Worm (Caenorhabditis elegans) whole organism, mixed stage, embryonic: ENCODE data around the gene F32D8.8.

Experiments
- M03D4.4 ChIP-seq: sonication (generic microtip); optimal IDR thresholded peaks from 2 replicates; lab custom pipeline; 2017; ENCODE audit warnings: mild to moderate bottlenecking, missing genetic modification characterization, missing compliant biosample characterization
- bed-3 ChIP-seq: fragments of 200-800 bp; sonication (Bioruptor generic); optimal IDR thresholded peaks from 3 replicates; lab custom pipeline; 2018; ENCODE audit warnings: mild to moderate bottlenecking, missing genetic modification characterization, moderate library complexity, missing compliant biosample characterization
- blmp-1 ChIP-seq: fragments of 150-350 bp; optimal IDR thresholded peaks from 2 replicates; lab custom pipeline; 2014; ENCODE audit warnings: missing biosample characterization, missing genetic modification characterization
- ceh-39 ChIP-seq: fragments of 150-350 bp; optimal IDR thresholded peaks from 2 replicates; lab custom pipeline; 2014; ENCODE audit warnings: missing biosample characterization, missing genetic modification characterization
- ceh-43 ChIP-seq: fragments of 200-800 bp; sonication (Bioruptor generic); optimal IDR thresholded peaks from 2 replicates; lab custom pipeline; 2018; ENCODE audit warnings: mild to moderate bottlenecking, missing genetic modification characterization, moderate library complexity, missing compliant biosample characterization
- ces-1 ChIP-seq: fragments of 150-350 bp; optimal IDR thresholded peaks from 2 replicates; lab custom pipeline; 2014; ENCODE audit warnings: missing biosample characterization, missing genetic modification reagents, missing genetic modification characterization
- drap-1 ChIP-seq: fragments of 200-800 bp; sonication (Bioruptor generic); optimal IDR thresholded peaks from 3 replicates; lab custom pipeline; 2018; ENCODE audit warnings: mild to moderate bottlenecking, missing genetic modification characterization, missing compliant biosample characterization
- elt-1 ChIP-seq: sonication (generic microtip); optimal IDR thresholded peaks from 2 replicates; lab custom pipeline; 2017; ENCODE audit warnings: missing genetic modification characterization, mild to moderate bottlenecking, missing compliant biosample characterization, antibody characterized with exemption, moderate library complexity, borderline replicate concordance; ENCODE audit not compliant: insufficient read depth
- elt-3 ChIP-seq: fragments of 150-350 bp; optimal IDR thresholded peaks from 2 replicates; lab custom pipeline; 2014; ENCODE audit warnings: missing biosample characterization, missing genetic modification characterization
- flh-1 ChIP-seq: fragments of 200-800 bp; sonication (Bioruptor generic); optimal IDR thresholded peaks from 2 replicates; lab custom pipeline; 2018; ENCODE audit warnings: mild to moderate bottlenecking, missing genetic modification characterization, moderate library complexity, missing compliant biosample characterization
- ham-2 ChIP-seq: fragments of 200-800 bp; sonication (Bioruptor generic); optimal IDR thresholded peaks from 2 replicates; lab custom pipeline; 2018; ENCODE audit warnings: mild to moderate bottlenecking, missing genetic modification characterization, missing compliant biosample characterization
- hlh-1 ChIP-seq: fragments of 150-350 bp; optimal IDR thresholded peaks from 2 replicates; lab custom pipeline; 2014; ENCODE audit warnings: missing biosample characterization, missing genetic modification reagents, missing genetic modification characterization
- lin-13 ChIP-seq: fragments of 150-350 bp; optimal IDR thresholded peaks from 2 replicates; lab custom pipeline; 2014; ENCODE audit warnings: missing biosample characterization, missing genetic modification characterization
- lin-32 ChIP-seq: fragments of 200-800 bp; sonication (Bioruptor generic); optimal IDR thresholded peaks from 2 replicates; lab custom pipeline; 2018; ENCODE audit warnings: mild to moderate bottlenecking, missing genetic modification characterization, missing compliant biosample characterization
- lsy-2 ChIP-seq: fragments of 150-350 bp; optimal IDR thresholded peaks from 2 replicates; lab custom pipeline; 2014; ENCODE audit warnings: missing biosample characterization, missing genetic modification characterization
- mab-5 ChIP-seq: fragments of 150-350 bp; optimal IDR thresholded peaks from 2 replicates; lab custom pipeline; 2014; ENCODE audit warnings: missing biosample characterization, missing genetic modification characterization
- mep-1 ChIP-seq: fragments of 150-350 bp; optimal IDR thresholded peaks from 2 replicates; lab custom pipeline; 2017; ENCODE audit warnings: missing biosample characterization, missing genetic modification reagents, missing genetic modification characterization, inconsistent platforms
- mls-2 ChIP-seq: sonication (generic microtip); optimal IDR thresholded peaks from 2 replicates; lab custom pipeline; 2016; ENCODE audit warnings: mild to moderate bottlenecking, missing genetic modification characterization, moderate library complexity, missing compliant biosample characterization
- nhr-12 ChIP-seq: fragments of 150-350 bp; optimal IDR thresholded peaks from 2 replicates; lab custom pipeline; 2014; ENCODE audit warnings: missing biosample characterization, missing genetic modification characterization
- nhr-2 ChIP-seq: fragments of 150-350 bp; optimal IDR thresholded peaks from 2 replicates; lab custom pipeline; 2014; ENCODE audit warnings: missing biosample characterization, missing genetic modification characterization
- nhr-237 ChIP-seq: fragments of 150-350 bp; optimal IDR thresholded peaks from 2 replicates; lab custom pipeline; 2014; ENCODE audit warnings: missing biosample characterization, missing genetic modification characterization
- nhr-28 ChIP-seq: fragments of 150-350 bp; optimal IDR thresholded peaks from 2 replicates; lab custom pipeline; 2014; ENCODE audit warnings: missing biosample characterization, missing genetic modification characterization
- nhr-76 ChIP-seq: sonication (generic microtip); optimal IDR thresholded peaks from 2 replicates; lab custom pipeline; 2017; ENCODE audit warnings: missing biosample characterization, missing genetic modification characterization
- pha-4 ChIP-seq: fragments of 150-350 bp; optimal IDR thresholded peaks from 2 replicates; lab custom pipeline; 2018; ENCODE audit warnings: missing biosample characterization, missing genetic modification reagents, missing genetic modification characterization
- sem-2 ChIP-seq: fragments of 200-800 bp; sonication (Bioruptor generic); optimal IDR thresholded peaks from 2 replicates; lab custom pipeline; 2018; ENCODE audit warnings: mild to moderate bottlenecking, missing genetic modification characterization, missing compliant biosample characterization
- snpc-4 ChIP-seq: fragments of 150-350 bp; optimal IDR thresholded peaks from 2 replicates; lab custom pipeline; 2014; ENCODE audit warnings: missing biosample characterization, missing genetic modification characterization
- sptf-1 ChIP-seq: sonication (generic microtip); optimal IDR thresholded peaks from 2 replicates; lab custom pipeline; 2017; ENCODE audit warnings: mild to moderate bottlenecking, missing genetic modification characterization, moderate library complexity, missing compliant biosample characterization
- tbx-8 ChIP-seq: fragments of 200-800 bp; sonication (Bioruptor generic); optimal IDR thresholded peaks from 2 replicates; lab custom pipeline; 2018; ENCODE audit warnings: mild to moderate bottlenecking, missing genetic modification characterization, moderate library complexity, missing compliant biosample characterization
- unc-120 ChIP-seq: sonication (generic microtip); optimal IDR thresholded peaks from 2 replicates; lab custom pipeline; 2017; ENCODE audit warnings: missing genetic modification characterization, missing compliant biosample characterization; ENCODE audit not compliant: poor library complexity, severe bottlenecking
- unc-39 ChIP-seq: fragments of 150-350 bp; optimal IDR thresholded peaks from 2 replicates; lab custom pipeline; 2014; ENCODE audit warnings: missing biosample characterization, missing genetic modification characterization
- unc-62 ChIP-seq: fragments of 150-350 bp; optimal IDR thresholded peaks from 2 replicates; lab custom pipeline; 2014; ENCODE audit warnings: missing biosample characterization, missing genetic modification reagents, missing genetic modification characterization
- zip-8 ChIP-seq: fragments of 150-350 bp; optimal IDR thresholded peaks from 2 replicates; lab custom pipeline; 2014; ENCODE audit warnings: missing biosample characterization, missing genetic modification characterization
- ztf-11 ChIP-seq: fragments of 150-350 bp; optimal IDR thresholded peaks from 2 replicates; lab custom pipeline; 2014; ENCODE audit warnings: missing biosample characterization, missing genetic modification characterization

The F32D8.8 gene

ce11 chrV:10860526-10861037 lies 42.0 kb downstream of the F32D8.8 start:
- TF ChIP-seq tbx-8 (GFP tag; lab: Kevin White, UChicago) = no peak
- no peak for TF ChIP-seq unc-39 (tag; lab: Kevin White, UChicago)
- TF ChIP-seq nhr-2 (tag; lab: Kevin White, UChicago) = no peak
- no peak for TF ChIP-seq ceh-39 (tag; lab: Kevin White, UChicago)
- no peak for TF ChIP-seq bed-3 (GFP tag; lab: Kevin White, UChicago)
- no peak for TF ChIP-seq snpc-4 (tag; lab: Kevin White, UChicago)
- peak; percentile 55 for TF ChIP-seq unc-62 (GFP tag; lab: Kevin White, UChicago)

ce11 chrV:10859775-10860174 lies 42.8 kb downstream of the F32D8.8 start:
- no peak for TF ChIP-seq ztf-11 (tag; lab: Kevin White, UChicago)
- TF ChIP-seq ces-1 (GFP tag; lab: Kevin White, UChicago) = no peak
- no peak for TF ChIP-seq mab-5 (tag; lab: Kevin White, UChicago)
- no peak for TF ChIP-seq sptf-1 (tag; lab: Kevin White, UChicago)
- TF ChIP-seq zip-8 (tag; lab: Kevin White, UChicago) = no peak
- TF ChIP-seq, all 35 proteins: peak for 0

- TF ChIP-seq lin-32 (GFP tag; lab: Kevin White, UChicago) = no peak
- no peak for TF ChIP-seq pha-4 (tag; lab: Kevin White, UChicago)
- no peak for TF ChIP-seq unc-39 (tag; lab: Kevin White, UChicago)
- no peak for TF ChIP-seq nhr-28 (tag; lab: Kevin White, UChicago)
- no peak for TF ChIP-seq sptf-1 (tag; lab: Kevin White, UChicago)
- TF ChIP-seq mep-1 (tag; lab: Kevin White, UChicago) = no peak
- no peak for TF ChIP-seq elt-3
- no peak for TF ChIP-seq drap-1 (GFP tag; lab: Kevin White, UChicago)
- no peak for TF ChIP-seq bed-3 (GFP tag; lab: Kevin White, UChicago)
- no peak for TF ChIP-seq ceh-39 (tag; lab: Kevin White, UChicago)
- TF ChIP-seq tbx-8 (GFP tag; lab: Kevin White, UChicago) = no peak
- no peak for TF ChIP-seq nhr-2 (tag; lab: Kevin White, UChicago)
- TF ChIP-seq lin-13 (tag; lab: Kevin White, UChicago) = no peak
- TF ChIP-seq elt-1 = no peak
- no peak for TF ChIP-seq lsy-2 (tag; lab: Kevin White, UChicago)
- no peak for TF ChIP-seq mls-2 (tag; lab: Kevin White, UChicago)
- TF ChIP-seq unc-62 (GFP tag; lab: Kevin White, UChicago) = no peak
- TF ChIP-seq hlh-1 (tag; lab: Kevin White, UChicago) = no peak
- no peak for TF ChIP-seq nhr-12 (tag; lab: Kevin White, UChicago)
Measured at ce11 chrV:10859048-10859637, 43.4 kb downstream of the F32D8.8 start.

- no peak for TF ChIP-seq nhr-237 (tag; lab: Kevin White, UChicago)
- no peak for TF ChIP-seq ham-2 (GFP tag; lab: Kevin White, UChicago)
- TF ChIP-seq unc-62 (GFP tag; lab: Kevin White, UChicago) = peak; percentile 27
- peak; percentile 44 for TF ChIP-seq M03D4.4 (tag; lab: Kevin White, UChicago)
- no peak for TF ChIP-seq ceh-43 (GFP tag; lab: Kevin White, UChicago)
- peak; percentile 96 for TF ChIP-seq unc-120
- TF ChIP-seq mls-2 (tag; lab: Kevin White, UChicago) = peak; percentile 48
- TF ChIP-seq pha-4 (tag; lab: Kevin White, UChicago) = no peak
- no peak for TF ChIP-seq nhr-76 (tag; lab: Kevin White, UChicago)
- TF ChIP-seq unc-39 (tag; lab: Kevin White, UChicago) = no peak
- no peak for TF ChIP-seq mep-1 (tag; lab: Kevin White, UChicago)
- TF ChIP-seq snpc-4 (tag; lab: Kevin White, UChicago) = no peak
- no peak for TF ChIP-seq bed-3 (GFP tag; lab: Kevin White, UChicago)
- TF ChIP-seq ceh-39 (tag; lab: Kevin White, UChicago) = no peak
- TF ChIP-seq nhr-2 (tag; lab: Kevin White, UChicago) = no peak
- TF ChIP-seq zip-8 (tag; lab: Kevin White, UChicago) = no peak
- TF ChIP-seq blmp-1 (tag; lab: Kevin White, UChicago) = no peak
- peak; percentile 24 for TF ChIP-seq drap-1 (GFP tag; lab: Kevin White, UChicago)
- TF ChIP-seq elt-3 = no peak
- peak; percentile 3 for TF ChIP-seq sptf-1 (tag; lab: Kevin White, UChicago)
- no peak for TF ChIP-seq flh-1 (GFP tag; lab: Kevin White, UChicago)
- peak; percentile 3 for TF ChIP-seq ces-1 (GFP tag; lab: Kevin White, UChicago)
- TF ChIP-seq sem-2 (GFP tag; lab: Kevin White, UChicago) = no peak
- TF ChIP-seq nhr-28 (tag; lab: Kevin White, UChicago) = no peak
- TF ChIP-seq nhr-12 (tag; lab: Kevin White, UChicago) = no peak
- peak; percentile 59 for TF ChIP-seq hlh-1 (tag; lab: Kevin White, UChicago)
Measured at ce11 chrV:10858340-10858739, 44.2 kb downstream of the F32D8.8 start.
